Worm (Caenorhabditis elegans) whole organism, young adult: ENCODE measurements around the gene rgs-10.

Source experiments
- C06A6.2 ChIP-seq: fragments of 200-800 bp; sonication (Bioruptor generic); conservative IDR thresholded peaks from 2 replicates; pipeline ENCODE4 v1.3.6; 2022; ENCODE audit warnings: missing genetic modification characterization, missing compliant biosample characterization
- C17E4.6 ChIP-seq: fragments of 200-800 bp; sonication (Bioruptor generic); IDR thresholded peaks from 2 replicates; pipeline ENCODE4 v1.3.6; 2022; ENCODE audit warnings: missing genetic modification reagents, missing genetic modification characterization, missing compliant biosample characterization
- D2030.7 ChIP-seq: fragments of 200-800 bp; sonication (Bioruptor generic); IDR thresholded peaks from 2 replicates; pipeline ENCODE4 v1.3.6; 2022; ENCODE audit warnings: missing genetic modification reagents, missing genetic modification characterization, missing compliant biosample characterization
- F37B4.10 ChIP-seq: fragments of 200-800 bp; sonication (Bioruptor generic); IDR thresholded peaks from 2 replicates; pipeline ENCODE4 v1.3.6; 2022; ENCODE audit warnings: missing genetic modification characterization, missing compliant biosample characterization
- F39B2.1 ChIP-seq: fragments of 200-800 bp; sonication (Bioruptor generic); IDR thresholded peaks from 2 replicates; pipeline ENCODE4 v1.3.6; 2022; ENCODE audit warnings: missing genetic modification reagents, missing genetic modification characterization, missing compliant biosample characterization
- F55B11.4 ChIP-seq: sonication (generic microtip); optimal IDR thresholded peaks from 2 replicates; lab custom pipeline; 2016; ENCODE audit warnings: missing compliant biosample characterization, missing genetic modification characterization, borderline replicate concordance; ENCODE audit not compliant: insufficient read depth
- K11D2.4 ChIP-seq: fragments of 200-800 bp; sonication (Bioruptor generic); IDR thresholded peaks from 2 replicates; pipeline ENCODE4 v1.3.6; 2022; ENCODE audit warnings: missing genetic modification reagents, missing genetic modification characterization, missing compliant biosample characterization
- T26A5.8 ChIP-seq: sonication (generic microtip); optimal IDR thresholded peaks from 2 replicates; lab custom pipeline; 2016; ENCODE audit warnings: missing genetic modification characterization, missing compliant biosample characterization
- Y67H2A.10 ChIP-seq: fragments of 200-800 bp; sonication (Bioruptor generic); conservative IDR thresholded peaks from 2 replicates; pipeline ENCODE4 v1.3.6; 2022; ENCODE audit warnings: missing genetic modification reagents, missing genetic modification characterization, missing compliant biosample characterization
- aptf-2 ChIP-seq: fragments of 200-800 bp; sonication (Bioruptor generic); conservative IDR thresholded peaks from 2 replicates; pipeline ENCODE4 v1.3.6; 2022; ENCODE audit warnings: missing genetic modification reagents, missing genetic modification characterization, missing compliant biosample characterization
- aptf-3 ChIP-seq: fragments of 200-800 bp; sonication (Bioruptor generic); IDR thresholded peaks from 2 replicates; pipeline ENCODE4 v1.3.6; 2022; ENCODE audit warnings: missing genetic modification characterization, missing compliant biosample characterization
- athp-1 ChIP-seq: sonication (generic microtip); optimal IDR thresholded peaks from 2 replicates; lab custom pipeline; 2017; ENCODE audit warnings: mild to moderate bottlenecking, missing genetic modification characterization, missing compliant biosample characterization
- bed-2 ChIP-seq: fragments of 200-800 bp; sonication (Bioruptor generic); IDR thresholded peaks from 2 replicates; pipeline ENCODE4 v1.3.6; 2022; ENCODE audit warnings: missing genetic modification reagents, missing genetic modification characterization, missing compliant biosample characterization
- cebp-1 ChIP-seq, 2 experiments: fragments of 200-800 bp in 1 of 2; sonication (Bioruptor generic) in 1 of 2; sonication (generic microtip) in 1 of 2; IDR thresholded peaks in 1 of 2; optimal IDR thresholded peaks in 1 of 2; 2 replicates each; pipeline versions ENCODE4 v1.3.6 to Lab custom; 2017 to 2022; ENCODE audit warnings: missing compliant biosample characterization in 2 of 2, missing genetic modification characterization in 2 of 2, mild to moderate bottlenecking in 1 of 2, missing genetic modification reagents in 1 of 2, moderate library complexity in 1 of 2
- cebp-2 ChIP-seq: fragments of 200-800 bp; sonication (Bioruptor generic); IDR thresholded peaks from 2 replicates; pipeline ENCODE4 v1.3.6; 2022; ENCODE audit warnings: missing genetic modification characterization, missing compliant biosample characterization
- ceh-40 ChIP-seq: fragments of 200-800 bp; sonication (Bioruptor generic); IDR thresholded peaks from 2 replicates; pipeline ENCODE4 v1.3.6; 2022; ENCODE audit warnings: missing genetic modification characterization, missing compliant biosample characterization
- ceh-58 ChIP-seq: fragments of 200-800 bp; sonication (Bioruptor generic); IDR thresholded peaks from 2 replicates; pipeline ENCODE4 v1.3.6; 2022; ENCODE audit warnings: missing genetic modification characterization, missing compliant biosample characterization
- ceh-79 ChIP-seq: sonication (generic microtip); optimal IDR thresholded peaks from 2 replicates; lab custom pipeline; 2017; ENCODE audit warnings: mild to moderate bottlenecking, missing genetic modification characterization, missing compliant biosample characterization
- ceh-91 ChIP-seq: fragments of 200-800 bp; sonication (Bioruptor generic); IDR thresholded peaks from 2 replicates; pipeline ENCODE4 v1.3.6; 2022; ENCODE audit warnings: missing genetic modification reagents, missing genetic modification characterization, missing compliant biosample characterization
- dpl-1 ChIP-seq: fragments of 150-350 bp; optimal IDR thresholded peaks from 2 replicates; lab custom pipeline; 2014; ENCODE audit warnings: missing biosample characterization, missing genetic modification reagents, missing genetic modification characterization
- egl-18 ChIP-seq: fragments of 200-800 bp; sonication (Bioruptor generic); IDR thresholded peaks from 2 replicates; pipeline ENCODE4 v1.3.6; 2022; ENCODE audit warnings: missing genetic modification reagents, missing genetic modification characterization, missing compliant biosample characterization
- ets-4 ChIP-seq: fragments of 200-800 bp; sonication (Bioruptor generic); optimal IDR thresholded peaks from 2 replicates; lab custom pipeline; 2018; ENCODE audit warnings: mild to moderate bottlenecking, missing genetic modification characterization, missing compliant biosample characterization
- him-1 ChIP-seq: sonication (generic microtip); optimal IDR thresholded peaks from 2 replicates; lab custom pipeline; 2016; ENCODE audit warnings: missing genotype, missing genetic modification reagents, missing genetic modification characterization, missing compliant biosample characterization
- hlh-12 ChIP-seq: sonication (generic microtip); optimal IDR thresholded peaks from 2 replicates; lab custom pipeline; 2016; ENCODE audit warnings: missing genetic modification characterization, missing compliant biosample characterization
- hmg-1.2 ChIP-seq: fragments of 200-800 bp; sonication (Bioruptor generic); IDR thresholded peaks from 2 replicates; pipeline ENCODE4 v1.3.6; 2022; ENCODE audit warnings: missing genetic modification reagents, missing genetic modification characterization, missing compliant biosample characterization
- hsf-1 ChIP-seq: fragments of 200-800 bp; sonication (Bioruptor generic); IDR thresholded peaks from 2 replicates; pipeline ENCODE4 v1.3.6; 2022; ENCODE audit warnings: missing genetic modification reagents, missing genetic modification characterization, missing compliant biosample characterization
- lin-26 ChIP-seq: fragments of 200-800 bp; sonication (Bioruptor generic); IDR thresholded peaks from 2 replicates; pipeline ENCODE4 v1.3.6; 2022; ENCODE audit warnings: missing genetic modification reagents, missing genetic modification characterization, missing compliant biosample characterization
- lin-54 ChIP-seq: fragments of 200-800 bp; sonication (Bioruptor generic); optimal IDR thresholded peaks from 2 replicates; lab custom pipeline; 2018; ENCODE audit warnings: mild to moderate bottlenecking, missing genetic modification characterization, missing compliant biosample characterization
- madf-8 ChIP-seq: fragments of 200-800 bp; sonication (Bioruptor generic); conservative IDR thresholded peaks from 2 replicates; pipeline ENCODE4 v1.3.6; 2022; ENCODE audit warnings: missing genetic modification reagents, missing genetic modification characterization, missing compliant biosample characterization
- mxl-1 ChIP-seq: sonication (generic microtip); optimal IDR thresholded peaks from 2 replicates; lab custom pipeline; 2016; ENCODE audit warnings: missing genetic modification characterization, missing compliant biosample characterization
- nfya-1 ChIP-seq: sonication (generic microtip); optimal IDR thresholded peaks from 2 replicates; lab custom pipeline; 2017; ENCODE audit warnings: antibody characterized with exemption, missing compliant biosample characterization, missing genetic modification characterization, borderline replicate concordance; ENCODE audit not compliant: insufficient read depth
- nhr-80 ChIP-seq: sonication (generic microtip); optimal IDR thresholded peaks from 2 replicates; lab custom pipeline; 2016; ENCODE audit warnings: missing genetic modification characterization, missing compliant biosample characterization
- nhr-90 ChIP-seq: sonication (generic microtip); optimal IDR thresholded peaks from 2 replicates; lab custom pipeline; 2016; ENCODE audit warnings: missing genotype, mild to moderate bottlenecking, missing genetic modification characterization, missing compliant biosample characterization
- rec-8 ChIP-seq, 2 experiments: sonication (generic microtip); optimal IDR thresholded peaks; 2 replicates each; lab custom pipeline; 2016; ENCODE audit warnings: mild to moderate bottlenecking in 2 of 2, missing genetic modification characterization in 2 of 2, missing genetic modification reagents in 2 of 2, missing genotype in 2 of 2, missing biosample characterization in 1 of 2, missing compliant biosample characterization in 1 of 2, moderate library complexity in 1 of 2
- rpc-1 ChIP-seq, 2 experiments: fragments of 150-350 bp in 1 of 2; sonication (generic microtip) in 1 of 2; optimal IDR thresholded peaks; 2 replicates each; lab custom pipeline; 2014 to 2018; ENCODE audit warnings: missing biosample characterization in 1 of 2, missing genetic modification characterization in 1 of 2, missing genetic modification reagents in 1 of 2, missing genotype in 1 of 2
- snpc-4 ChIP-seq, 5 experiments: fragments of 150-350 bp in 1 of 5; sonication (generic microtip) in 4 of 5; optimal IDR thresholded peaks; 2 replicates each; lab custom pipeline; 2014 to 2018; ENCODE audit warnings: missing genetic modification characterization in 5 of 5, missing biosample characterization in 3 of 5, antibody characterized with exemption in 2 of 5, mild to moderate bottlenecking in 2 of 5, missing compliant biosample characterization in 2 of 5, missing genotype in 2 of 5, moderate library complexity in 2 of 5, missing genetic modification reagents in 1 of 5
- tbp1 ChIP-seq: fragments of 200-800 bp; sonication (Bioruptor generic); optimal IDR thresholded peaks from 2 replicates; lab custom pipeline; 2018; ENCODE audit warnings: mild to moderate bottlenecking, missing genetic modification characterization, missing compliant biosample characterization
- tlf-1 ChIP-seq: fragments of 200-800 bp; sonication (Bioruptor generic); optimal IDR thresholded peaks from 2 replicates; lab custom pipeline; 2018; ENCODE audit warnings: mild to moderate bottlenecking, missing genetic modification characterization, missing compliant biosample characterization
- unc-130 ChIP-seq: sonication (generic microtip); optimal IDR thresholded peaks from 2 replicates; lab custom pipeline; 2016; ENCODE audit warnings: missing genetic modification reagents, missing genetic modification characterization, missing compliant biosample characterization
- ztf-18 ChIP-seq: sonication (generic microtip); optimal IDR thresholded peaks from 2 replicates; lab custom pipeline; 2016; ENCODE audit warnings: missing genotype, mild to moderate bottlenecking, missing genetic modification characterization, missing compliant biosample characterization
- ztf-26 ChIP-seq: sonication (generic microtip); optimal IDR thresholded peaks from 2 replicates; lab custom pipeline; 2017; ENCODE audit warnings: missing genetic modification characterization, missing compliant biosample characterization
- ztf-28 ChIP-seq: fragments of 200-800 bp; sonication (Bioruptor generic); IDR thresholded peaks from 2 replicates; pipeline ENCODE4 v1.3.6; 2022; ENCODE audit warnings: missing genetic modification reagents, missing genetic modification characterization, missing compliant biosample characterization
- ztf-6 ChIP-seq: fragments of 200-800 bp; sonication (Bioruptor generic); IDR thresholded peaks from 2 replicates; pipeline ENCODE4 v1.3.6; 2022; ENCODE audit warnings: missing genetic modification reagents, missing genetic modification characterization, missing compliant biosample characterization

rgs-10 gene

DNA sequence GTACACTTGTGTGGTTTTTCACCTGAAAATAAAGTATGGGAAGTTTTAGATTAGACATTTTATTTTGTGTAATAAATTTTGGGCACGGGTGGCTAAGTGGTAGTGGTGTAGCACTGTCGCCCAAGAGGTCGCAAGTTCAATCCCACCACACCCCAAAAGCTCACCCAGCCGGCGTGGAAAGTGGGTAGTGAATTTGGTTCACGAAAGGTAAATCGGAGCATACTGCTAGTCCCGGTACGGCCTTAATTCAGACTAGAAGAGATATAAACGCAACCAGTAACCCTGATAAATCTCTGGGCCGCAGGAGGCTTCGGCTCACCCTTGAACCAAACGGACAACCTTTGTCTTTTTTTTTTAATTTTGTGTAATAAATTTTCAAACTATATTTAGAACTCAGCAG, 10.8 kb upstream of the rgs-10 start:
- TF ChIP-seq athp-1 (tag; lab: Kevin White, UChicago) (no peak), ztf-6 (GFP tag; lab: Robert Waterston, UW) (no peak), tbp1 (GFP tag; lab: Kevin White, UChicago) (peak; percentile 6), hmg-1.2 (no peak), snpc-4 (GFP tag; optimal IDR thresholded peaks at IDR 0.05; lab: Kevin White, UChicago) (no peak), snpc-4 (tag; optimal IDR thresholded peaks at IDR 0.05; lab: Kevin White, UChicago) (peak in 1 of 4 experiments; percentile 36), F55B11.4 (tag; lab: Kevin White, UChicago) (no peak), D2030.7 (GFP tag; lab: Robert Waterston, UW) (peak; percentile 25; the same call in 1 of the 2 replicates), rpc-1 (optimal IDR thresholded peaks at IDR 0.05; lab: Kevin White, UChicago) (peak; percentile 37), rpc-1 (tag; optimal IDR thresholded peaks at IDR 0.05; lab: Kevin White, UChicago) (peak; percentile 65)

ce11 chrX:14954548-14954947, 8.0 kb upstream of the rgs-10 start, which contains the start of gene pag-3:
pag-3 (minus strand) TSS chrX:14954648.
- TF ChIP-seq ceh-79 (tag; lab: Kevin White, UChicago) (no peak), mxl-1 (tag; lab: Kevin White, UChicago) (no peak), unc-130 (no peak), bed-2 (GFP tag; lab: Robert Waterston, UW) (no peak), nhr-90 (no peak), aptf-3 (no peak), lin-54 (GFP tag; lab: Kevin White, UChicago) (no peak), ztf-26 (tag; lab: Kevin White, UChicago) (no peak), ceh-91 (GFP tag; lab: Robert Waterston, UW) (no peak), ceh-58 (GFP tag; lab: Robert Waterston, UW) (no peak)

- TF ChIP-seq ets-4 (GFP tag; lab: Kevin White, UChicago) (no peak), aptf-2 (GFP tag; lab: Robert Waterston, UW) (no peak), F39B2.1 (GFP tag; lab: Robert Waterston, UW) (no peak), snpc-4 (GFP tag; optimal IDR thresholded peaks at IDR 0.05; lab: Kevin White, UChicago) (no peak), snpc-4 (tag; optimal IDR thresholded peaks at IDR 0.05; lab: Kevin White, UChicago) (no peak), hsf-1 (GFP tag; lab: Robert Waterston, UW) (no peak), C17E4.6 (GFP tag; lab: Robert Waterston, UW) (no peak), nhr-80 (tag; lab: Kevin White, UChicago) (no peak), F55B11.4 (tag; lab: Kevin White, UChicago) (no peak), egl-18 (GFP tag; lab: Robert Waterston, UW) (no peak), cebp-2 (no peak), nfya-1 (tag; lab: Kevin White, UChicago) (no peak)
These were observed 5.4 kb upstream of the rgs-10 start for ce11 chrX:14957176-14957575.

DNA sequence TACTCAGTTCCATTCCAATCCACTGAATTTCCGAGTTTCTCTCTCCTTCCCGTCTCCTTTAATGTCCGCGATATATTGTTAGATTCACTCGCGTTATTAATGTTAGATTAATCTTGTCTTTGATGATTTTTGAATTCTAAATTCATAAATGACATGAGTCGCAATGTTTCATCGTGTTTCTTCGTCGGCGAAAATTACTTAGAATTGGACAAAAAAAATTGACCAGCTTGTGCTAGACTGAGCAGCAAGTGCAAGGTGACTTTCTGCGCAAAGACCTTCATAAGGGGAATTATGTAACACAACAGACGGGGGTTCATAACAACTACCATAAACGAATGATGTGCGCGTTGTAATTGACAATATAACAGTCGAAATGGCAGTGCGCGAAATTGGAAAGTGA, 4.2 kb upstream of the rgs-10 start:
- no peak for TF ChIP-seq C06A6.2
- no peak for TF ChIP-seq dpl-1 (GFP tag; lab: Kevin White, UChicago)
- no peak for TF ChIP-seq ztf-6 (GFP tag; lab: Robert Waterston, UW)
- no peak for TF ChIP-seq madf-8 (GFP tag; lab: Robert Waterston, UW)
- no peak for TF ChIP-seq F37B4.10 (GFP tag; lab: Robert Waterston, UW)
- no peak for TF ChIP-seq rec-8 (tag; optimal IDR thresholded peaks at IDR 0.05; lab: Kevin White, UChicago)
- no peak for TF ChIP-seq tlf-1 (GFP tag; lab: Kevin White, UChicago)
- no peak for TF ChIP-seq Y67H2A.10 (GFP tag; lab: Robert Waterston, UW)
- no peak for TF ChIP-seq him-1 (tag; lab: Kevin White, UChicago)
- TF ChIP-seq aptf-3, result no peak
- no peak for TF ChIP-seq athp-1 (tag; lab: Kevin White, UChicago)
- no peak for TF ChIP-seq K11D2.4 (GFP tag; lab: Robert Waterston, UW)
- TF ChIP-seq D2030.7 (GFP tag; lab: Robert Waterston, UW), result no peak
- no peak for TF ChIP-seq ztf-18 (tag; lab: Kevin White, UChicago)
- no peak for TF ChIP-seq lin-26 (GFP tag; lab: Robert Waterston, UW)
- TF ChIP-seq T26A5.8 (tag; lab: Kevin White, UChicago), result no peak
- no peak for TF ChIP-seq ceh-40 (GFP tag; lab: Robert Waterston, UW)
- TF ChIP-seq ztf-28, result no peak
- TF ChIP-seq cebp-1 (GFP tag; IDR thresholded peaks at IDR 0.05; lab: Robert Waterston, UW), result no peak
- no peak for TF ChIP-seq cebp-1 (tag; optimal IDR thresholded peaks at IDR 0.05; lab: Kevin White, UChicago)
- no peak for TF ChIP-seq hlh-12 (tag; lab: Kevin White, UChicago)
